Fruit fly (Drosophila melanogaster): ENCODE data around the gene CG45075.

Gene CG45075

DNA sequence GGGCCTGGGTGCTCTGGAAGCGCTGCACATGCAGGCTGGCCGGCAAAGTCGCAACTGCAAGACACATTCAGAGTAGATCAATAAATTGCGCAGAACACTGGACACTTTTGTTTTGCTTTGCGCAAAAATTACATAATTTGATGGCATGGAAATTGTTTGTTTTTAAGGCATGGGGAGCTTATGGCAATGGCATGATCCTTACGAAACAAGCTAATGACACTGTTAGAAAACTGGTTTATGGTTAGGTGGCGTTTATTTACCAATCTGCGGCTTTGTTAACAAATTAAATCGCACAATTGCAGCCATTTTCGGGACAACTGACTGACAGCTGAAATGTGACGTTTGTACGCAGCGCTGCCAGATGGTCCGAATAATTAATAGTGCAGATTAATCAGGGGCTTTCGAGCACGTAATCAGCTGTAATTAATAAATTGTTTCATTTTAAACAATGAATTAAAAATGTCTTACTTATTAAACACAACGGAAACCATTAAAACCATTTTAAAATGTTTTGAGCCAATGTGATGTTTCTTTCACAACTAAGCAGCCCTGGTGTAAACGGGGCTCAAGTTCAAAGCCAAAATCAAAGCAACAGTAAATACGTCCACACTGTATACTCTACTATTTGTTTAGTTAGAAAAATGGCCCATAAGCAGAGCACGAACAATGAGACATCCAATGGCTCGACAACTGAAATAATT is 28.7 kb upstream of the CG45075 start, which contains the start of the genes ND-51 and CG13994 (continued):
- TF ChIP-seq CG18262 (tag; optimal IDR thresholded peaks at IDR 0.05) (peak; percentile 76), luna (GFP tag; optimal IDR thresholded peaks at IDR 0.05) (peak; percentile 71), Optix (GFP tag; IDR thresholded peaks at IDR 0.05) (peak; percentile 64; the same call in 2 of the 3 replicates), Dbx (GFP tag; IDR thresholded peaks at IDR 0.05) (peak; percentile 87), CG18476 (GFP tag; optimal IDR thresholded peaks at IDR 0.05) (peak; percentile 71), NK7.1 (GFP tag; optimal IDR thresholded peaks at IDR 0.05) (peak; percentile 57), ro (GFP tag; IDR thresholded peaks at IDR 0.05) (peak; percentile 42; the same call in 1 of the 2 replicates), CG16813 (GFP tag; IDR thresholded peaks at IDR 0.05; ENCODE audit: partially characterized antibody) (no peak), Antp (GFP tag; optimal IDR thresholded peaks at IDR 0.05) (peak; percentile 89), CG6854 (GFP tag; optimal IDR thresholded peaks at IDR 0.05) (no peak), CG12744 (GFP tag; optimal IDR thresholded peaks at IDR 0.05) (peak; percentile 76), odd (GFP tag; optimal IDR thresholded peaks at IDR 0.05) (no peak), gcm (GFP tag; optimal IDR thresholded peaks at IDR 0.05) (peak; percentile 41), Asciz (GFP tag; optimal IDR thresholded peaks at IDR 0.05) (peak; percentile 55), prd (optimal IDR thresholded peaks at IDR 0.05) (no peak), prd (GFP tag; IDR thresholded peaks at IDR 0.05) (peak; percentile 86), CG14667 (GFP tag; IDR thresholded peaks at IDR 0.05) (peak; percentile 64), CG2129 (GFP tag; IDR thresholded peaks at IDR 0.05; ENCODE audit: partially characterized antibody) (0 out of 2 replicates have a peak, but pooled peaks have one; percentile 11), CG16779 (GFP tag; IDR thresholded peaks at IDR 0.05) (peak; percentile 21; the same call in 1 of the 2 replicates), sr (GFP tag; IDR thresholded peaks at IDR 0.05) (peak; percentile 45; the same call in 1 of the 3 replicates), CG8388 (GFP tag; optimal IDR thresholded peaks at IDR 0.05) (peak; percentile 80), toy (GFP tag; IDR thresholded peaks at IDR 0.05) (peak; percentile 45; the same call in 1 of the 2 replicates), Jarid2 (GFP tag; optimal IDR thresholded peaks at IDR 0.05) (no peak), CG34224 (GFP tag; IDR thresholded peaks at IDR 0.05; ENCODE audit: partially characterized antibody) (no peak; the same call in 2 of the 3 replicates), ken (GFP tag; IDR thresholded peaks at IDR 0.05) (peak; percentile 81), ara (GFP tag; IDR thresholded peaks at IDR 0.05) (peak; percentile 74), Doc3 (GFP tag; IDR thresholded peaks at IDR 0.05; ENCODE audit: partially characterized antibody) (no peak), Atf6 (GFP tag; IDR thresholded peaks at IDR 0.05) (peak; percentile 76), CG6765 (GFP tag; optimal IDR thresholded peaks at IDR 0.05) (no peak), CG11093 (GFP tag; IDR thresholded peaks at IDR 0.05) (peak; percentile 71; the same call in 2 of the 3 replicates), MBD-R2 (GFP tag; IDR thresholded peaks at IDR 0.05) (peak; percentile 86), HLH54F (GFP tag; optimal IDR thresholded peaks at IDR 0.05) (peak; percentile 84), CG12104 (GFP tag; optimal IDR thresholded peaks at IDR 0.05) (peak; percentile 71), Ravus (GFP tag; IDR thresholded peaks at IDR 0.05) (peak; percentile 33), fd64A (GFP tag; optimal IDR thresholded peaks at IDR 0.05) (no peak), C15 (GFP tag; IDR thresholded peaks at IDR 0.05) (peak; percentile 68; the same call in 1 of the 3 replicates), CG9876 (GFP tag; optimal IDR thresholded peaks at IDR 0.05) (peak; percentile 36), btn (GFP tag; optimal IDR thresholded peaks at IDR 0.05) (peak; percentile 58), so (GFP tag; IDR thresholded peaks at IDR 0.05) (peak; percentile 75; the same call in 1 of the 3 replicates), CG12769 (tag; optimal IDR thresholded peaks at IDR 0.05) (no peak), CG17361 (GFP tag; IDR thresholded peaks at IDR 0.05) (peak; percentile 82; the same call in 2 of the 3 replicates), Oaz (GFP tag; IDR thresholded peaks at IDR 0.05) (peak; percentile 70), CG12659 (GFP tag; optimal IDR thresholded peaks at IDR 0.05) (peak; percentile 93), CG3847 (GFP tag; IDR thresholded peaks at IDR 0.05) (peak; percentile 88), dysf (GFP tag; IDR thresholded peaks at IDR 0.05) (peak; percentile 84), CG11398 (GFP tag; optimal IDR thresholded peaks at IDR 0.05) (peak; percentile 75), CG11560 (tag; IDR thresholded peaks at IDR 0.05) (peak; percentile 59; the same call in 2 of the 3 replicates), Spps (tag; optimal IDR thresholded peaks at IDR 0.05) (peak; percentile 57), cg (GFP tag; optimal IDR thresholded peaks at IDR 0.05) (no peak), insv (GFP tag; optimal IDR thresholded peaks at IDR 0.05) (peak in 1 of 2 experiments; percentile 68)

Measured in whole organism, embryonic.